Fruit fly (Drosophila melanogaster) S2 (cell line): ENCODE results near the gene CG12516.

Source experiments
- CG8478 ChIP-seq: fragments of >200 bp; optimal IDR thresholded peaks from 2 replicates; lab custom pipeline; 2018
- CTCF ChIP-seq, 2 experiments: fragments of >200 bp; optimal IDR thresholded peaks; 2 replicates each; lab custom pipeline; 2018

- no peak for TF ChIP-seq CG8478 (lab: Kevin White, UChicago)
- no peak for TF ChIP-seq CTCF (optimal IDR thresholded peaks at IDR 0.05; lab: Kevin White, UChicago)
These were observed 23.5 kb upstream of the CG12516 start for dm6 chr3R:28327709-28328467.
